Worm (Caenorhabditis elegans) whole organism, L1 larva: ENCODE measurements around the gene F18A11.2.

Experiments used
- blmp-1 ChIP-seq: fragments of 150-350 bp; optimal IDR thresholded peaks from 2 replicates; lab custom pipeline; 2014; ENCODE audit warnings: missing biosample characterization, missing genetic modification characterization
- efl-1 ChIP-seq, 4 experiments: fragments of 150-350 bp; optimal IDR thresholded peaks in 3 of 4; peaks in 1 of 4; 1 replicate in 1 of 4; 2 replicates in 3 of 4; lab custom pipeline; 2014; ENCODE audit warnings: missing biosample characterization in 2 of 4, missing genetic modification characterization in 2 of 4, missing genetic modification reagents in 2 of 4
- egl-27 ChIP-seq, 2 experiments: fragments of 150-350 bp in 1 of 2; sonication (generic microtip); optimal IDR thresholded peaks; 3 replicates each; lab custom pipeline; 2017 to 2018; ENCODE audit warnings: missing biosample characterization in 2 of 2, missing genetic modification characterization in 2 of 2, missing genetic modification reagents in 2 of 2
- elt-2 ChIP-seq: sonication (generic microtip); optimal IDR thresholded peaks from 2 replicates; lab custom pipeline; 2016; ENCODE audit warnings: missing genetic modification characterization, mild to moderate bottlenecking, inconsistent platforms, missing compliant biosample characterization, missing genetic modification reagents
- elt-3 ChIP-seq, 6 experiments: fragments of 150-350 bp in 1 of 6; sonication (generic microtip); optimal IDR thresholded peaks; 2 replicates each; lab custom pipeline; 2017 to 2018; ENCODE audit warnings: missing biosample characterization in 6 of 6, missing genetic modification characterization in 6 of 6, inconsistent platforms in 1 of 6
- fkh-10 ChIP-seq: sonication (generic microtip); optimal IDR thresholded peaks from 2 replicates; lab custom pipeline; 2017; ENCODE audit warnings: missing biosample characterization, missing genetic modification reagents, missing genetic modification characterization
- mdl-1 ChIP-seq, 2 experiments: fragments of 150-350 bp; optimal IDR thresholded peaks; 2 replicates each; lab custom pipeline; 2014 to 2017; ENCODE audit warnings: missing biosample characterization in 2 of 2, missing genetic modification characterization in 2 of 2, inconsistent platforms in 1 of 2
- pax-3 ChIP-seq: fragments of 200-800 bp; sonication (Bioruptor generic); optimal IDR thresholded peaks from 2 replicates; lab custom pipeline; 2018; ENCODE audit warnings: mild to moderate bottlenecking, missing genetic modification characterization, moderate library complexity, missing compliant biosample characterization
- pqm-1 ChIP-seq: sonication (generic microtip); optimal IDR thresholded peaks from 3 replicates; lab custom pipeline; 2017; ENCODE audit warnings: missing biosample characterization, missing genetic modification characterization
- skn-1 ChIP-seq: fragments of 150-350 bp; optimal IDR thresholded peaks from 2 replicates; lab custom pipeline; 2014; ENCODE audit warnings: missing biosample characterization, missing genetic modification characterization
- unc-62 ChIP-seq: fragments of 150-350 bp; optimal IDR thresholded peaks from 2 replicates; lab custom pipeline; 2014; ENCODE audit warnings: missing biosample characterization, missing genetic modification reagents, missing genetic modification characterization
- zag-1 ChIP-seq: fragments of 150-350 bp; optimal IDR thresholded peaks from 2 replicates; lab custom pipeline; 2014; ENCODE audit warnings: missing biosample characterization, missing genetic modification characterization

DNA sequence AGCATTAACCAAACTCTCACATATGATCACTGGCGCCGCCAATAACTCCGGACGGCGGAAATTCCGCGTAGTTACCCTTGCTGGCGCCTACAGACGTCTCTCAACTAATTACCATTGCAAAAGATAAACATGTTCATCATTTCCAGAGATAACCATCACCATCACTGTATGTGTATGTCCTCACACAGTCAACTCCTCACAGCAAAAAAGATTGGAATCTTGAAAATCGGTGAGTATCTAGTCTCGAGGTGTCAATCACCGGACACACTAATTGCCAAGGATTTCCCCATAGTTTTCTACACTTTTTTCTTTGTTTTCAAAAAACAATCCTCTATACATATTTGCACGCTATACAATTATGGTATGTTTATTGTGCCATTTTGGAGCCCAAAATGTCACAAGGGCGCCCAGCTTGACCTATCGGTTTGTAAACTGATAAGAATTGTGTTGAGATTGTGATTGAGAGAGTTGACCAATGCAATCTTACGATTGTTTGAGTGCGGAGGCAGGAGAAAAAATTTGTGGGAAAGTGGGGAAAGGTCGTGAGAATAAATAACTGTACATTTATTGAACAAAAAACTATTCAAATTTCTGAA, 49.4 kb upstream of the F18A11.2 start:
- TF ChIP-seq pax-3 (tag; lab: Kevin White, UChicago) (no peak), blmp-1 (tag; lab: Kevin White, UChicago) (peak; percentile 25), mdl-1 (tag; optimal IDR thresholded peaks at IDR 0.05; lab: Kevin White, UChicago) (no peak), elt-2 (tag; lab: Kevin White, UChicago) (peak; percentile 71), unc-62 (GFP tag; lab: Kevin White, UChicago) (no peak), efl-1 (optimal IDR thresholded peaks at IDR 0.05; lab: Kevin White, UChicago) (no peak), efl-1 (GFP tag; optimal IDR thresholded peaks at IDR 0.05 in 1 of 2; lab: Kevin White, UChicago) (no peak), skn-1 (tag; lab: Kevin White, UChicago) (no peak), zag-1 (tag; lab: Kevin White, UChicago) (no peak), elt-3 (tag; optimal IDR thresholded peaks at IDR 0.05; lab: Kevin White, UChicago) (no peak), pqm-1 (tag; lab: Kevin White, UChicago) (no peak), fkh-10 (GFP tag; lab: Kevin White, UChicago) (no peak), egl-27 (tag; optimal IDR thresholded peaks at IDR 0.05; lab: Kevin White, UChicago) (no peak)
